Worm (Caenorhabditis elegans): ENCODE data around the gene T23F11.4.

ce11 chrIII:4658384-4658844 lies 6.8 kb downstream of the T23F11.4 start, which contains the start of gene cdka-1:
- TF ChIP-seq hlh-6 (tag; optimal IDR thresholded peaks at IDR 0.05) = no peak
- no peak for TF ChIP-seq fkh-10 (GFP tag; optimal IDR thresholded peaks at IDR 0.05)
- TF ChIP-seq pat-9 (tag; optimal IDR thresholded peaks at IDR 0.05) = no peak
- no peak for TF ChIP-seq dmd-4 (tag; optimal IDR thresholded peaks at IDR 0.05; ENCODE audit: borderline replicate concordance)
- no peak for TF ChIP-seq hlh-8 (tag; optimal IDR thresholded peaks at IDR 0.05)
- no peak for TF ChIP-seq ceh-45 (GFP tag; IDR thresholded peaks at IDR 0.05)
- TF ChIP-seq ceh-24 (tag; optimal IDR thresholded peaks at IDR 0.05) = no peak
- TF ChIP-seq odd-2 (tag; optimal IDR thresholded peaks at IDR 0.05) = no peak
- no peak for TF ChIP-seq sox-4 (tag; optimal IDR thresholded peaks at IDR 0.05)
- TF ChIP-seq unc-86 (tag; optimal IDR thresholded peaks at IDR 0.05) = no peak
- TF ChIP-seq nhr-11 (tag; optimal IDR thresholded peaks at IDR 0.05) = no peak
- TF ChIP-seq ama-1 (optimal IDR thresholded peaks at IDR 0.05) = no peak

All from whole organism, late embryonic.